Worm (Caenorhabditis elegans): ENCODE results near the gene mrpl-11.

The mrpl-11 gene

DNA sequence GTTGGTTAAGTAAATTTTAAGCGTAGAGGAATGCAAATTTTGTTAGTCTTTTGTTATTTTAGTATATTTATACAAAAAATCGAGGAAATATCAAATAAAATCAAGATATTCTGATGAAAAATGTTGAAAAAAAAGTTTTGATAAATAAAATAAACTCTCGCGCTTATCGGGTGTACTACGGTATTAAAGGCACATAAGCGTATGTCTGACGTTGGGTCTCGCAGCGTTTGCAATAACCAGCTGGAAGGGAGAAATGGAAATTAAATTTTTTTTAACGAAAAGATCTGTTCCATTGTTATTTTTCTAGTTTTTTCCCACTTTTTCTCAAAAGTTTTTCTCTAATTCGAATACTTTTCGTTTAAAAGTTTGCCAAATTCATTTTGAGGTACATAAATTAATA, 28.3 kb upstream of the mrpl-11 start (continued):
- TF ChIP-seq F52B5.7 (tag; optimal IDR thresholded peaks at IDR 0.05) (no peak), lin-35 (GFP tag; optimal IDR thresholded peaks at IDR 0.05) (no peak)

DNA sequence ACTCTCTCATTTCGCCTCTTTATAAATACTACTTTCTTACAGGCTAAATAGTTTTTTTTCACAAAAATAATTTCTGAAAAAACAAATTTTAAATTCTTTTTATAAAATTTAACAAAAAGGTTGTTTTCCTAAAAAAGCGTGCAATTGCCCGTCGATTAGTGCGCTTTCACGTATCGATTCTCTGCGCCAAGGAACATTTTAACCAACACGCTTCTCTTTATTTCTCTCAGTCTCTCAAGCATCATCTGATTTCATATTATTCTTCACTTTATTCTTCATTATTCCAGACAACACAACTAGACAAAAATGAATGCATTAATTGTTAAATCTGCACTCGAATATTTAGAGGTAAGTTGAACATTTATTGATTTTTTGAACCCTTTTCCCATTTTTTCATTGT, 27.8 kb upstream of the mrpl-11 start, which contains the start of gene B0303.4:
Gene B0303.4, plus strand, starts transcription at position 196 of the 400 bp plus-strand sequence.
- TF ChIP-seq mxl-1 (tag; optimal IDR thresholded peaks at IDR 0.05) (no peak), attf-5 (GFP tag; optimal IDR thresholded peaks at IDR 0.05) (peak; percentile 70), cebp-1 (GFP tag; IDR thresholded peaks at IDR 0.05) (no peak), cebp-1 (tag; optimal IDR thresholded peaks at IDR 0.05) (peak; percentile 36), lin-35 (GFP tag; optimal IDR thresholded peaks at IDR 0.05) (peak in 1 of 3 experiments; percentile 51), hmg-1.2 (GFP tag; IDR thresholded peaks at IDR 0.05) (peak; percentile 38; the same call in 1 of the 2 replicates), nhr-80 (tag; optimal IDR thresholded peaks at IDR 0.05) (peak; percentile 24)

DNA sequence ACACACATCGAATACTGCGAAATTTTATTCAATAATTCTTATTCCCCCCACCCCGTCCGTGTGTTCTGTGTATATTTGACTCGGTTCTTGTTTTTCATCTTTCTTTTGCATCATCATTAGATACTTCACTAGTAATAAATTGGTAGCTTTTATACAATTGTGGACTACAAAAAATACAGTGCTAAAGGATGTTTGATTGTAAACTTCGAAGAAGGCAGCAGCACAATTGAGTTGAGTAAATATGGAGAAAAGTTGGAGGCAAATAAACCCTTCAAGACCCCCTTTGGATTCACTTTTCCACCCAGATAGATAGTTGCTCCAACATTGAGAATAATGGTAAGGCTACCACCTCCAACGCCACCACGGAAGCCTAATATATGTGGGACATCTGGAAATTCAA, 24.1 kb upstream of the mrpl-11 start, which contains the start of gene B0303.7:
Gene B0303.7, plus strand, starts transcription at position 301 of the 400 bp plus-strand sequence.
- TF ChIP-seq zim-3 (tag; optimal IDR thresholded peaks at IDR 0.05) = no peak
- TF ChIP-seq lin-40 (tag; optimal IDR thresholded peaks at IDR 0.05) = no peak
- TF ChIP-seq hmg-20 (GFP tag; IDR thresholded peaks at IDR 0.05) = no peak
- TF ChIP-seq lag-1 (GFP tag; IDR thresholded peaks at IDR 0.05) = no peak
- TF ChIP-seq egl-18 (GFP tag; IDR thresholded peaks at IDR 0.05) = no peak
- TF ChIP-seq sptf-2 (GFP tag; optimal IDR thresholded peaks at IDR 0.05) = no peak
- TF ChIP-seq K11D2.4 (GFP tag; IDR thresholded peaks at IDR 0.05) = no peak
- TF ChIP-seq lin-35 (GFP tag; optimal IDR thresholded peaks at IDR 0.05) = no peak
- no peak for TF ChIP-seq repo-1 (tag; optimal IDR thresholded peaks at IDR 0.05)
- TF ChIP-seq egl-44 (GFP tag; IDR thresholded peaks at IDR 0.05) = no peak
- no peak for TF ChIP-seq unc-62 (GFP tag; optimal IDR thresholded peaks at IDR 0.05)
- TF ChIP-seq sdz-38 (tag; optimal IDR thresholded peaks at IDR 0.05) = no peak

DNA sequence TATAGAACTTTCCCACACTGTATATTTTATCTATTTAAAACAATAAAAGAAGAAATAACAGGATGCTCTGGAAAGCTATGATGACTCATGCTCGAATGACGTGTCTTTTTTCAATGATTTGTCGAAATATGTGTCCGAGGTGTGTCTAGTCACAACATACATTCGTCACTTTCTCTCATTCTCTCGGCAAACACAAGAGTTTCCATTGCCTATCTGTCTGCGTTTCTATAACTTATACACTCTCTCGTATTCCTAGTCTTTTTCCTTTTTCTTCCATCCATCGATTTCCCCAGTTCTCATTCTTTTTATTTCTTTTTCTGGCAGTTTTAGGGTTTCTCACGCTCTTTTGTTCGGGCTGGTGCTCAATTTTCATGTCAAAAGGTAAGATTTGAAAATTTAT, 20.8 kb upstream of the mrpl-11 start:
- peak; percentile 87 for TF ChIP-seq hmg-1.2 (GFP tag; IDR thresholded peaks at IDR 0.05)
- peak; percentile 3 for TF ChIP-seq attf-5 (GFP tag; optimal IDR thresholded peaks at IDR 0.05)
- TF ChIP-seq nhr-80 (tag; optimal IDR thresholded peaks at IDR 0.05) = peak; percentile 22
- no peak for TF ChIP-seq somi-1 (GFP tag; optimal IDR thresholded peaks at IDR 0.05)
- TF ChIP-seq let-607 (tag; optimal IDR thresholded peaks at IDR 0.05) = peak; percentile 21 to 81
- TF ChIP-seq cebp-1 (GFP tag; IDR thresholded peaks at IDR 0.05) = no peak
- TF ChIP-seq cebp-1 (tag; optimal IDR thresholded peaks at IDR 0.05) = peak; percentile 39
- TF ChIP-seq rcor-1 (GFP tag; IDR thresholded peaks at IDR 0.05) = no peak
- no peak for TF ChIP-seq hsf-1 (GFP tag; IDR thresholded peaks at IDR 0.05)
- TF ChIP-seq ZK185.1 (tag; optimal IDR thresholded peaks at IDR 0.05; ENCODE audit: poor library complexity, severe bottlenecking) = peak; percentile 17

DNA sequence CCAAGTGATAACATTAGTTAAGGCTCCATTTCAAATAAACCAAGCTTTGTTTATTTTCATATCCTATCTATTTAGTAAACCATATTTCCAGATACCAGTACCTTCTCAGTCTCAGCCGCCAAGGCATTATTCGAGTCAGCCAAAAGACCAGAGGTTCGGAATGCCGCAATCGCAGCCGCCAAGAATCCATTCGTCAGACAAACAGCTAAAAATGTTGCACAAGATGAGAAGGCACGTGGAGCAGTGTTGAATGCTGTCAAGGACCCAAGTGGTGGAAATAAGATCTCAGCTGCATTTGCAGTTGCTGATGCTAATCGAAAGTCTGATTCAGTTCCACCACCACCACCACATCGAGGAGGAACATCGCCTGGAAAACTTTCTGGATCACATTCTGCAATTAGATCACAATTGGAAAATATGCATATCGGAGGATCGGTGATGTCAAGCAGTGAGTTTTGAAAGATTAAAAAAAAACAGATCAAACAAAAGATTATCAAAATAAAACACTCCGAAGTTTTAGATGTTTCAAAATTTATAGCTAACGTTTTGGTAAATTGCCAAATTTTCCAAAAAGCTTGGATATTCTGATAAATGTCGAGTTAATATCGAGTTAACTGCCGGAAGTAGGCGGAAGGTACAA, 20.1 kb upstream of the mrpl-11 start:
- TF ChIP-seq atf-7 (tag; optimal IDR thresholded peaks at IDR 0.05) = no peak
- TF ChIP-seq ccch-3 (GFP tag; optimal IDR thresholded peaks at IDR 0.05) = no peak
- no peak for TF ChIP-seq pha-4 (tag; optimal IDR thresholded peaks at IDR 0.05)
- TF ChIP-seq F39B2.1 (GFP tag; IDR thresholded peaks at IDR 0.05) = no peak
- no peak for TF ChIP-seq sea-2 (GFP tag; IDR thresholded peaks at IDR 0.05)
- TF ChIP-seq B0035.1 (tag; optimal IDR thresholded peaks at IDR 0.05) = no peak
- TF ChIP-seq lin-35 (GFP tag; optimal IDR thresholded peaks at IDR 0.05) = no peak
